Worm (Caenorhabditis elegans) whole organism, mixed stage, embryonic: ENCODE measurements around the gene F49C5.7.

ENCODE experiments used
- ceh-43 ChIP-seq: fragments of 200-800 bp; sonication (Bioruptor generic); optimal IDR thresholded peaks from 2 replicates; lab custom pipeline; 2018; ENCODE audit warnings: mild to moderate bottlenecking, missing genetic modification characterization, moderate library complexity, missing compliant biosample characterization
- ces-1 ChIP-seq: fragments of 150-350 bp; optimal IDR thresholded peaks from 2 replicates; lab custom pipeline; 2014; ENCODE audit warnings: missing biosample characterization, missing genetic modification reagents, missing genetic modification characterization
- lin-13 ChIP-seq: fragments of 150-350 bp; optimal IDR thresholded peaks from 2 replicates; lab custom pipeline; 2014; ENCODE audit warnings: missing biosample characterization, missing genetic modification characterization
- lsy-2 ChIP-seq: fragments of 150-350 bp; optimal IDR thresholded peaks from 2 replicates; lab custom pipeline; 2014; ENCODE audit warnings: missing biosample characterization, missing genetic modification characterization
- snpc-4 ChIP-seq: fragments of 150-350 bp; optimal IDR thresholded peaks from 2 replicates; lab custom pipeline; 2014; ENCODE audit warnings: missing biosample characterization, missing genetic modification characterization
- ztf-11 ChIP-seq: fragments of 150-350 bp; optimal IDR thresholded peaks from 2 replicates; lab custom pipeline; 2014; ENCODE audit warnings: missing biosample characterization, missing genetic modification characterization

ce11 chrII:12555579-12555978 lies 10.4 kb upstream of the F49C5.7 start, which contains the start of gene F49C5.11:
- TF ChIP-seq ztf-11 (tag; lab: Kevin White, UChicago) (no peak), ces-1 (GFP tag; lab: Kevin White, UChicago) (no peak), lin-13 (tag; lab: Kevin White, UChicago) (no peak), snpc-4 (tag; lab: Kevin White, UChicago) (no peak), ceh-43 (GFP tag; lab: Kevin White, UChicago) (no peak), lsy-2 (tag; lab: Kevin White, UChicago) (no peak)
